Fruit fly (Drosophila melanogaster) whole organism, adult: Measurements from ENCODE around the gene Nrx-1.

Experiments
- CG11617 ChIP-seq: fragments of 200-800 bp; sonication (Bioruptor generic); optimal IDR thresholded peaks from 2 replicates; lab custom pipeline; 2017; ENCODE audit warnings: mild to moderate bottlenecking, missing biosample characterization, missing genetic modification reagents, missing genetic modification characterization
- CG12768 ChIP-seq: fragments of 200-800 bp; sonication (Bioruptor generic); optimal IDR thresholded peaks from 2 replicates; lab custom pipeline; 2017; ENCODE audit warnings: missing biosample characterization, missing genetic modification characterization, mild to moderate bottlenecking, moderate library complexity, missing genetic modification reagents
- CG14711 ChIP-seq: fragments of 200-800 bp; sonication (Bioruptor generic); optimal IDR thresholded peaks from 2 replicates; lab custom pipeline; 2018; ENCODE audit warnings: missing biosample characterization, mild to moderate bottlenecking, missing genetic modification characterization, moderate library complexity
- CG33017 ChIP-seq: fragments of 200-800 bp; sonication (Bioruptor generic); optimal IDR thresholded peaks from 2 replicates; lab custom pipeline; 2018; ENCODE audit warnings: missing biosample characterization, mild to moderate bottlenecking, missing genetic modification characterization, moderate library complexity
- CG5204 ChIP-seq: fragments of 200-800 bp; sonication (Bioruptor generic); optimal IDR thresholded peaks from 2 replicates; lab custom pipeline; 2016; ENCODE audit warnings: missing biosample characterization, missing genetic modification characterization
- CG7101 ChIP-seq: fragments of 200-800 bp; sonication (Bioruptor generic); optimal IDR thresholded peaks from 2 replicates; lab custom pipeline; 2018; ENCODE audit warnings: missing biosample characterization, mild to moderate bottlenecking, missing genetic modification characterization, moderate library complexity
- Clk ChIP-seq: fragments of 200-800 bp; sonication (Bioruptor generic); optimal IDR thresholded peaks from 2 replicates; lab custom pipeline; 2017; ENCODE audit warnings: missing biosample characterization, missing genetic modification characterization
- Hr96 ChIP-seq: fragments of 200-800 bp; sonication (Bioruptor generic); optimal IDR thresholded peaks from 2 replicates; lab custom pipeline; 2016; ENCODE audit warnings: missing biosample characterization, missing genetic modification characterization
- Mnt ChIP-seq: fragments of 200-800 bp; sonication (Bioruptor generic); optimal IDR thresholded peaks from 2 replicates; lab custom pipeline; 2016; ENCODE audit warnings: missing biosample characterization, mild to moderate bottlenecking, missing genetic modification characterization
- bab1 ChIP-seq: fragments of 200-800 bp; sonication (Bioruptor generic); optimal IDR thresholded peaks from 3 replicates; lab custom pipeline; 2019; ENCODE audit warnings: missing biosample characterization, mild to moderate bottlenecking, missing genetic modification characterization, moderate library complexity
- cnc ChIP-seq, 2 experiments: fragments of >200 bp; optimal IDR thresholded peaks; 2 replicates each; lab custom pipeline; 2017
- kay ChIP-seq: fragments of 200-800 bp; sonication (Bioruptor generic); peaks from one replicate; lab custom pipeline; 2016; ENCODE audit warnings: missing biosample characterization, missing genetic modification characterization, borderline replicate concordance
- ovo ChIP-seq: fragments of 200-800 bp; sonication (Bioruptor generic); optimal IDR thresholded peaks from 2 replicates; lab custom pipeline; 2016; ENCODE audit warnings: missing biosample characterization, missing genetic modification characterization
- tj ChIP-seq: fragments of 200-800 bp; sonication (Bioruptor generic); optimal IDR thresholded peaks from 3 replicates; lab custom pipeline; 2017; ENCODE audit warnings: missing biosample characterization, mild to moderate bottlenecking, missing genetic modification characterization, moderate library complexity

Nrx-1 gene

dm6 chr3R:22533973-22534931 lies 65.9 kb downstream of the Nrx-1 start:
- TF ChIP-seq ovo (GFP tag; lab: Kevin White, UChicago) (no peak), tj (GFP tag; lab: Kevin White, UChicago) (peak; percentile 97), cnc (optimal IDR thresholded peaks at IDR 0.05; lab: Kevin White, UChicago) (no peak), Mnt (no peak)

DNA sequence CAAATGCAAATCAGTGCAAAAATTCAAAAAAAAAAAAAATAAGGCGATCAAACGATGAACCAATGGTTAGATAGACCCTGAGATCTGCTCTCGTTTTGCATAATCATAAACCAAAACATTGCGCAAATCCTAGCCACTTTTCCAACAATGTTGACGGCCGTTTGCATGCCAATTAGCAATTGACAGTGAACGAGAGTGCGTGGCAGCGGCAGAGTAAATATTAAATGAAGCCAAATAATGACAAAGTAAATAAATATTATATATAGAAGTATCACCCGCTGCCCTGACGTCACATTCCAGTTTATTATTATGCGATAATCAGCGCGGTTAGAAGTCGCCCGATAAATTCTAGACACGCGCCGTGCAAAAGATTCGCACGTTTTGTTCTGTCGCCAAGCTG lies 67.6 kb downstream of the Nrx-1 start:
- no peak for TF ChIP-seq CG14711 (tag; lab: Kevin White, UChicago)
- TF ChIP-seq CG7101 (tag; lab: Kevin White, UChicago) = no peak
- TF ChIP-seq ovo (GFP tag; lab: Kevin White, UChicago) = no peak
- no peak for TF ChIP-seq Hr96 (GFP tag; lab: Kevin White, UChicago)
- TF ChIP-seq CG33017 (tag; lab: Kevin White, UChicago) = no peak
- no peak for TF ChIP-seq CG5204
- no peak for TF ChIP-seq Mnt
- no peak for TF ChIP-seq CG12768 (GFP tag; lab: Kevin White, UChicago)
- no peak for TF ChIP-seq CG11617 (GFP tag; lab: Kevin White, UChicago)
- TF ChIP-seq kay (GFP tag; lab: Kevin White, UChicago) = no peak
- TF ChIP-seq Clk (GFP tag; lab: Kevin White, UChicago) = no peak
- no peak for TF ChIP-seq bab1
